Worm (Caenorhabditis elegans) whole organism, early embryonic: ENCODE results near the gene pcn-1.

ENCODE experiments used
- B0310.2 ChIP-seq: sonication (generic microtip); optimal IDR thresholded peaks from 2 replicates; lab custom pipeline; 2016; ENCODE audit warnings: mild to moderate bottlenecking, missing genetic modification characterization, missing compliant biosample characterization
- F13C5.2 ChIP-seq: sonication (generic microtip); optimal IDR thresholded peaks from 2 replicates; lab custom pipeline; 2017; ENCODE audit warnings: mild to moderate bottlenecking, missing genetic modification characterization, inconsistent platforms, missing compliant biosample characterization
- aly-1 ChIP-seq: sonication (generic microtip); optimal IDR thresholded peaks from 2 replicates; lab custom pipeline; 2016; ENCODE audit warnings: missing genetic modification characterization, missing compliant biosample characterization
- ama-1 ChIP-seq: fragments of 150-350 bp; optimal IDR thresholded peaks from 2 replicates; lab custom pipeline; 2014
- ceh-13 ChIP-seq: fragments of 200-800 bp; sonication (Bioruptor generic); optimal IDR thresholded peaks from 2 replicates; lab custom pipeline; 2018; ENCODE audit warnings: mild to moderate bottlenecking, missing genetic modification characterization, missing compliant biosample characterization
- ceh-36 ChIP-seq: sonication (generic microtip); optimal IDR thresholded peaks from 2 replicates; lab custom pipeline; 2016; ENCODE audit warnings: missing genetic modification characterization, inconsistent platforms, missing compliant biosample characterization
- ets-7 ChIP-seq: sonication (generic microtip); optimal IDR thresholded peaks from 2 replicates; lab custom pipeline; 2016; ENCODE audit warnings: missing genotype, missing genetic modification characterization, missing compliant biosample characterization
- flt-1 ChIP-seq: fragments of 200-800 bp; sonication (Bioruptor generic); IDR thresholded peaks from 2 replicates; pipeline ENCODE4 v1.3.6; 2022; ENCODE audit warnings: missing genetic modification characterization, missing compliant biosample characterization
- hmbx-1 ChIP-seq: sonication (generic microtip); optimal IDR thresholded peaks from 2 replicates; lab custom pipeline; 2016; ENCODE audit warnings: mild to moderate bottlenecking, missing genetic modification characterization, missing compliant biosample characterization
- hmg-4 ChIP-seq: fragments of 200-800 bp; sonication (Bioruptor generic); optimal IDR thresholded peaks from 2 replicates; lab custom pipeline; 2018; ENCODE audit warnings: mild to moderate bottlenecking, missing genetic modification characterization, missing compliant biosample characterization
- hnd-1 ChIP-seq: sonication (generic microtip); optimal IDR thresholded peaks from 2 replicates; lab custom pipeline; 2016; ENCODE audit warnings: missing genetic modification characterization, missing compliant biosample characterization
- pes-1 ChIP-seq: fragments of 200-800 bp; sonication (Bioruptor generic); IDR thresholded peaks from 2 replicates; pipeline ENCODE4 v1.3.6; 2022; ENCODE audit warnings: missing genetic modification reagents, missing genetic modification characterization, missing compliant biosample characterization
- scrt-1 ChIP-seq: fragments of 200-800 bp; sonication (Bioruptor generic); IDR thresholded peaks from 2 replicates; pipeline ENCODE4 v1.3.6; 2022; ENCODE audit warnings: missing genetic modification characterization, missing compliant biosample characterization
- sea-1 ChIP-seq: fragments of 200-800 bp; sonication (Bioruptor generic); conservative IDR thresholded peaks from 2 replicates; pipeline ENCODE4 v1.3.6; 2022; ENCODE audit warnings: missing genetic modification characterization, missing compliant biosample characterization
- tbx-11 ChIP-seq: fragments of 200-800 bp; sonication (Bioruptor generic); IDR thresholded peaks from 2 replicates; pipeline ENCODE4 v1.3.6; 2022; ENCODE audit warnings: missing genetic modification characterization, missing compliant biosample characterization
- tbx-37 ChIP-seq: fragments of 200-800 bp; sonication (Bioruptor generic); conservative IDR thresholded peaks from 2 replicates; pipeline ENCODE4 v1.3.6; 2022; ENCODE audit warnings: missing genetic modification reagents, missing genetic modification characterization, missing compliant biosample characterization
- tra-4 ChIP-seq: sonication (generic microtip); optimal IDR thresholded peaks from 2 replicates; lab custom pipeline; 2017; ENCODE audit warnings: missing genetic modification characterization, missing compliant biosample characterization

The pcn-1 gene

ce11 chrIV:4051539-4051938 is 2.3 kb upstream of the pcn-1 start, which contains the start of gene wrt-5:
Gene wrt-5 (minus strand): TSS chrIV:4051639.
- TF ChIP-seq tbx-11: no peak
- no peak for TF ChIP-seq scrt-1

ce11 chrIV:4047628-4048027 is 1.6 kb downstream of the pcn-1 start:
- TF ChIP-seq aly-1 (no peak), ceh-13 (GFP tag; lab: Kevin White, UChicago) (no peak), F13C5.2 (no peak), B0310.2 (tag; lab: Kevin White, UChicago) (no peak), scrt-1 (no peak), ceh-36 (tag; lab: Kevin White, UChicago) (no peak), hmg-4 (GFP tag; lab: Kevin White, UChicago) (no peak), tbx-37 (GFP tag; lab: Robert Waterston, UW) (no peak), tbx-11 (no peak), pes-1 (no peak), hmbx-1 (tag; lab: Kevin White, UChicago) (no peak), hnd-1 (tag; lab: Kevin White, UChicago) (no peak), tra-4 (tag; lab: Kevin White, UChicago) (no peak), sea-1 (GFP tag; lab: Robert Waterston, UW) (no peak), ama-1 (lab: Kevin White, UChicago) (no peak), ets-7 (tag; lab: Kevin White, UChicago) (no peak), flt-1 (GFP tag; lab: Robert Waterston, UW) (no peak)

- TF ChIP-seq ets-7 (tag; lab: Kevin White, UChicago) (no peak), tbx-37 (GFP tag; lab: Robert Waterston, UW) (peak; percentile 65; the same call in 1 of the 2 replicates), ceh-13 (GFP tag; lab: Kevin White, UChicago) (no peak), scrt-1 (no peak), hmbx-1 (tag; lab: Kevin White, UChicago) (no peak), tbx-11 (no peak), ceh-36 (tag; lab: Kevin White, UChicago) (no peak)
Observed at ce11 chrIV:4042274-4042673, 7.0 kb downstream of the pcn-1 start, which contains the start of gene cdc-73. Gene cdc-73 (plus strand): TSS chrIV:4042575.

- peak; percentile 29; the same call in 1 of the 2 replicates for TF ChIP-seq scrt-1
- no peak for TF ChIP-seq ceh-36 (tag; lab: Kevin White, UChicago)
Observed at ce11 chrIV:4041006-4041405, 8.2 kb downstream of the pcn-1 start.

ce11 chrIV:4039984-4040383 is 9.3 kb downstream of the pcn-1 start, which contains the start of gene F35F11.2:
Gene F35F11.2 (plus strand): TSS chrIV:4040284.
- no peak for TF ChIP-seq hmg-4 (GFP tag; lab: Kevin White, UChicago)
- TF ChIP-seq ama-1 (lab: Kevin White, UChicago): no peak
- no peak for TF ChIP-seq flt-1 (GFP tag; lab: Robert Waterston, UW)
- TF ChIP-seq aly-1: no peak
- no peak for TF ChIP-seq sea-1 (GFP tag; lab: Robert Waterston, UW)
- no peak for TF ChIP-seq tbx-11

ce11 chrIV:4034883-4035282 is 14.4 kb downstream of the pcn-1 start, which contains the start of gene hlh-30:
Gene hlh-30 (minus strand): TSS chrIV:4034951.
- TF ChIP-seq hnd-1 (tag; lab: Kevin White, UChicago) (no peak), ets-7 (tag; lab: Kevin White, UChicago) (no peak), ceh-36 (tag; lab: Kevin White, UChicago) (no peak), hmg-4 (GFP tag; lab: Kevin White, UChicago) (no peak), sea-1 (GFP tag; lab: Robert Waterston, UW) (no peak), B0310.2 (tag; lab: Kevin White, UChicago) (no peak), pes-1 (no peak), aly-1 (no peak), tbx-11 (no peak), flt-1 (GFP tag; lab: Robert Waterston, UW) (no peak), scrt-1 (no peak), ceh-13 (GFP tag; lab: Kevin White, UChicago) (no peak)

ce11 chrIV:4033490-4033889 is 15.8 kb downstream of the pcn-1 start:
- no peak for TF ChIP-seq ama-1 (lab: Kevin White, UChicago)

- no peak for TF ChIP-seq pes-1
- TF ChIP-seq B0310.2 (tag; lab: Kevin White, UChicago): no peak
- no peak for TF ChIP-seq ama-1 (lab: Kevin White, UChicago)
Observed at ce11 chrIV:4032350-4032749, 16.9 kb downstream of the pcn-1 start.

- TF ChIP-seq B0310.2 (tag; lab: Kevin White, UChicago) (no peak), hmg-4 (GFP tag; lab: Kevin White, UChicago) (no peak), hnd-1 (tag; lab: Kevin White, UChicago) (no peak), F13C5.2 (no peak), ceh-36 (tag; lab: Kevin White, UChicago) (no peak), tbx-37 (GFP tag; lab: Robert Waterston, UW) (no peak), flt-1 (GFP tag; lab: Robert Waterston, UW) (no peak), scrt-1 (no peak), ama-1 (lab: Kevin White, UChicago) (no peak), aly-1 (no peak), ets-7 (tag; lab: Kevin White, UChicago) (no peak), ceh-13 (GFP tag; lab: Kevin White, UChicago) (no peak), sea-1 (GFP tag; lab: Robert Waterston, UW) (no peak), hmbx-1 (tag; lab: Kevin White, UChicago) (no peak), tbx-11 (no peak), pes-1 (no peak)
Observed at ce11 chrIV:4030917-4031599, 18.2 kb downstream of the pcn-1 start.
